Fruit fly (Drosophila melanogaster) whole organism, embryonic: ENCODE results near the gene CG3349.

ENCODE experiments used
- Adf1 ChIP-seq: fragments of 200-800 bp; sonication (Bioruptor generic); IDR thresholded peaks from 2 replicates; pipeline ENCODE4 v1.3.6; 2022; ENCODE audit warnings: missing biosample characterization, missing genetic modification characterization
- Asciz ChIP-seq: fragments of 200-800 bp; sonication (Bioruptor generic); optimal IDR thresholded peaks from 2 replicates; lab custom pipeline; 2017; ENCODE audit warnings: missing biosample characterization, mild to moderate bottlenecking, missing genetic modification characterization, missing genetic modification reagents
- Bgb ChIP-seq: fragments of 200-800 bp; sonication (Bioruptor generic); IDR thresholded peaks from 2 replicates; pipeline ENCODE4 v1.3.6; 2022; ENCODE audit warnings: missing biosample characterization, missing genetic modification characterization; ENCODE audit not compliant: partially characterized antibody
- CG10321 ChIP-seq: fragments of 200-800 bp; sonication (Bioruptor generic); IDR thresholded peaks from 2 replicates; pipeline ENCODE4 v1.3.6; 2022; ENCODE audit warnings: missing biosample characterization, missing genetic modification characterization
- CG10366 ChIP-seq: fragments of 200-800 bp; sonication (Bioruptor generic); IDR thresholded peaks from 2 replicates; pipeline ENCODE4 v1.3.6; 2022; ENCODE audit warnings: missing biosample characterization, missing genetic modification characterization
- CG10462 ChIP-seq: fragments of 200-800 bp; sonication (Bioruptor generic); optimal IDR thresholded peaks from 2 replicates; lab custom pipeline; 2016; ENCODE audit warnings: missing biosample characterization, missing genetic modification characterization
- CG12236 ChIP-seq: fragments of 200-800 bp; sonication (Bioruptor generic); optimal IDR thresholded peaks from 2 replicates; lab custom pipeline; 2016; ENCODE audit warnings: missing biosample characterization, missing genetic modification characterization
- CG12391 ChIP-seq: fragments of 200-800 bp; sonication (Bioruptor generic); optimal IDR thresholded peaks from 3 replicates; lab custom pipeline; 2018; ENCODE audit warnings: missing biosample characterization, mild to moderate bottlenecking, missing genetic modification characterization, moderate library complexity
- CG13624 ChIP-seq: fragments of 200-800 bp; sonication (Bioruptor generic); optimal IDR thresholded peaks from 2 replicates; lab custom pipeline; 2016; ENCODE audit warnings: missing biosample characterization, missing genetic modification characterization
- CG14965 ChIP-seq: fragments of 200-800 bp; sonication (Bioruptor generic); optimal IDR thresholded peaks from 2 replicates; lab custom pipeline; 2016; ENCODE audit warnings: missing biosample characterization, missing genetic modification characterization, borderline replicate concordance
- CG18599 ChIP-seq: fragments of 200-800 bp; sonication (Bioruptor generic); optimal IDR thresholded peaks from 3 replicates; lab custom pipeline; 2017; ENCODE audit warnings: missing biosample characterization, missing genetic modification characterization, mild to moderate bottlenecking, moderate library complexity, missing genetic modification reagents
- CG2116 ChIP-seq: fragments of 200-800 bp; sonication (Bioruptor generic); optimal IDR thresholded peaks from 3 replicates; lab custom pipeline; 2018; ENCODE audit warnings: missing biosample characterization, mild to moderate bottlenecking, missing genetic modification characterization
- CG2129 ChIP-seq: fragments of 200-800 bp; sonication (Bioruptor generic); IDR thresholded peaks from 2 replicates; pipeline ENCODE4 v1.3.6; 2022; ENCODE audit warnings: missing biosample characterization, missing genetic modification characterization; ENCODE audit not compliant: partially characterized antibody
- CG2678 ChIP-seq: fragments of 200-800 bp; sonication (Bioruptor generic); optimal IDR thresholded peaks from 3 replicates; lab custom pipeline; 2019; ENCODE audit warnings: missing biosample characterization, mild to moderate bottlenecking, missing genetic modification characterization, moderate library complexity
- CG2875 ChIP-seq: fragments of 200-800 bp; sonication (Bioruptor generic); optimal IDR thresholded peaks from 2 replicates; lab custom pipeline; 2017; ENCODE audit warnings: missing biosample characterization, mild to moderate bottlenecking, missing genetic modification characterization, missing genetic modification reagents
- CG33213 ChIP-seq: fragments of 200-800 bp; sonication (Bioruptor generic); optimal IDR thresholded peaks from 3 replicates; lab custom pipeline; 2016; ENCODE audit warnings: missing biosample characterization, missing genetic modification characterization
- CG8290 ChIP-seq, 3 experiments: fragments of 200-800 bp; sonication (Bioruptor generic); optimal IDR thresholded peaks; 2 replicates each; lab custom pipeline; 2016 to 2019; ENCODE audit warnings: missing biosample characterization in 3 of 3, missing genetic modification characterization in 3 of 3, mild to moderate bottlenecking in 2 of 3, moderate library complexity in 1 of 3
- CG8388 ChIP-seq: fragments of 200-800 bp; sonication (Bioruptor generic); optimal IDR thresholded peaks from 2 replicates; lab custom pipeline; 2019; ENCODE audit warnings: missing biosample characterization, mild to moderate bottlenecking, missing genetic modification characterization, moderate library complexity
- CG8765 ChIP-seq: fragments of 200-800 bp; sonication (Bioruptor generic); IDR thresholded peaks from 2 replicates; pipeline ENCODE4 v1.3.6; 2022; ENCODE audit warnings: missing biosample characterization, missing genetic modification characterization
- Dad ChIP-seq: fragments of 200-800 bp; sonication (Bioruptor generic); optimal IDR thresholded peaks from 3 replicates; lab custom pipeline; 2016; ENCODE audit warnings: missing biosample characterization, missing genetic modification characterization
- Dbx ChIP-seq: fragments of 200-800 bp; sonication (Bioruptor generic); IDR thresholded peaks from 3 replicates; pipeline ENCODE4 v1.3.6; 2022; ENCODE audit warnings: missing biosample characterization, missing genetic modification characterization
- Dll ChIP-seq: fragments of 200-800 bp; sonication (Bioruptor generic); IDR thresholded peaks from 4 replicates; pipeline ENCODE4 v1.3.6; 2022; ENCODE audit warnings: missing biosample characterization, missing genetic modification characterization; ENCODE audit not compliant: partially characterized antibody
- HLH4C ChIP-seq: fragments of 200-800 bp; sonication (Bioruptor generic); IDR thresholded peaks from 3 replicates; pipeline ENCODE4 v1.3.6; 2022; ENCODE audit warnings: missing biosample characterization, missing genetic modification characterization; ENCODE audit not compliant: partially characterized antibody
- Hand ChIP-seq: fragments of 200-800 bp; sonication (Bioruptor generic); optimal IDR thresholded peaks from 2 replicates; lab custom pipeline; 2017; ENCODE audit warnings: mild to moderate bottlenecking, missing biosample characterization, missing genetic modification reagents, missing genetic modification characterization
- Hey ChIP-seq: fragments of 200-800 bp; sonication (Bioruptor generic); optimal IDR thresholded peaks from 3 replicates; lab custom pipeline; 2018; ENCODE audit warnings: missing biosample characterization, mild to moderate bottlenecking, missing genetic modification characterization
- HmgZ ChIP-seq: fragments of 200-800 bp; sonication (Bioruptor generic); optimal IDR thresholded peaks from 2 replicates; lab custom pipeline; 2018; ENCODE audit warnings: missing biosample characterization, mild to moderate bottlenecking, missing genetic modification characterization
- Hmr ChIP-seq: fragments of 200-800 bp; sonication (Bioruptor generic); optimal IDR thresholded peaks from 3 replicates; lab custom pipeline; 2017; ENCODE audit warnings: mild to moderate bottlenecking, missing biosample characterization, missing genetic modification reagents, missing genetic modification characterization
- Hr78 ChIP-seq, 2 experiments: fragments of 200-800 bp in 1 of 2; fragments of >200 bp in 1 of 2; sonication (Bioruptor generic) in 1 of 2; optimal IDR thresholded peaks; 2 replicates each; lab custom pipeline; 2017 to 2019; ENCODE audit warnings: missing biosample characterization in 2 of 2, missing genetic modification characterization in 2 of 2, mild to moderate bottlenecking in 1 of 2, moderate library complexity in 1 of 2
- MESR4 ChIP-seq: fragments of 200-800 bp; sonication (Bioruptor generic); optimal IDR thresholded peaks from 2 replicates; lab custom pipeline; 2018; ENCODE audit warnings: missing biosample characterization, mild to moderate bottlenecking, missing genetic modification characterization, moderate library complexity
- NC2α ChIP-seq: fragments of 200-800 bp; sonication (Bioruptor generic); optimal IDR thresholded peaks from 2 replicates; lab custom pipeline; 2016; ENCODE audit warnings: missing biosample characterization, missing genetic modification characterization
- NfI ChIP-seq: fragments of 200-800 bp; sonication (Bioruptor generic); optimal IDR thresholded peaks from 3 replicates; lab custom pipeline; 2018; ENCODE audit warnings: missing biosample characterization, mild to moderate bottlenecking, missing genetic modification characterization, moderate library complexity
- Pdp1 ChIP-seq, 2 experiments: fragments of 200-800 bp; sonication (Bioruptor generic); optimal IDR thresholded peaks; 3 replicates each; lab custom pipeline; 2016; ENCODE audit warnings: missing biosample characterization in 2 of 2, missing genetic modification characterization in 2 of 2, mild to moderate bottlenecking in 1 of 2, moderate library complexity in 1 of 2
- Side ChIP-seq: fragments of 200-800 bp; sonication (Bioruptor generic); optimal IDR thresholded peaks from 2 replicates; lab custom pipeline; 2016; ENCODE audit warnings: missing biosample characterization, missing genetic modification characterization
- Sin3A ChIP-seq: fragments of >200 bp; optimal IDR thresholded peaks from 2 replicates; lab custom pipeline; 2018
- Sox102F ChIP-seq: fragments of 200-800 bp; sonication (Bioruptor generic); optimal IDR thresholded peaks from 2 replicates; lab custom pipeline; 2018; ENCODE audit warnings: missing biosample characterization, mild to moderate bottlenecking, missing genetic modification characterization, moderate library complexity
- ap ChIP-seq: fragments of 200-800 bp; sonication (Bioruptor generic); IDR thresholded peaks from 2 replicates; pipeline ENCODE4 v1.3.6; 2022; ENCODE audit warnings: missing biosample characterization, missing genetic modification characterization
- cato ChIP-seq: fragments of 200-800 bp; sonication (Bioruptor generic); optimal IDR thresholded peaks from 2 replicates; lab custom pipeline; 2016; ENCODE audit warnings: missing biosample characterization, missing genetic modification characterization, borderline replicate concordance
- crol ChIP-seq: fragments of 200-800 bp; sonication (Bioruptor generic); IDR thresholded peaks from 2 replicates; pipeline ENCODE4 v1.3.6; 2022; ENCODE audit warnings: missing biosample characterization, missing genetic modification characterization
- dan ChIP-seq: fragments of 200-800 bp; sonication (Bioruptor generic); IDR thresholded peaks from 2 replicates; pipeline ENCODE4 v1.3.6; 2022; ENCODE audit warnings: missing biosample characterization, missing genetic modification characterization
- dpn ChIP-seq, 2 experiments: fragments of 200-800 bp; sonication (Bioruptor generic); optimal IDR thresholded peaks; 3 replicates each; lab custom pipeline; 2016; ENCODE audit warnings: missing biosample characterization in 2 of 2, missing genetic modification characterization in 2 of 2
- eve ChIP-seq, 2 experiments: fragments of >200 bp; optimal IDR thresholded peaks; 2 replicates each; lab custom pipeline; 2017; ENCODE audit warnings: missing biosample characterization in 2 of 2, missing genetic modification characterization in 2 of 2
- fu2 ChIP-seq: fragments of 200-800 bp; sonication (Bioruptor generic); optimal IDR thresholded peaks from 2 replicates; lab custom pipeline; 2016; ENCODE audit warnings: missing biosample characterization, missing genetic modification characterization
- org-1 ChIP-seq: fragments of 200-800 bp; sonication (Bioruptor generic); optimal IDR thresholded peaks from 2 replicates; lab custom pipeline; 2017; ENCODE audit warnings: missing biosample characterization, missing genetic modification characterization
- pros ChIP-seq: fragments of 200-800 bp; sonication (Bioruptor generic); optimal IDR thresholded peaks from 3 replicates; lab custom pipeline; 2019; ENCODE audit warnings: missing biosample characterization, mild to moderate bottlenecking, missing genetic modification characterization, moderate library complexity
- pum ChIP-seq: fragments of 200-800 bp; sonication (Bioruptor generic); optimal IDR thresholded peaks from 2 replicates; lab custom pipeline; 2016; ENCODE audit warnings: missing biosample characterization, missing genetic modification characterization
- sd ChIP-seq: fragments of 200-800 bp; sonication (Bioruptor generic); optimal IDR thresholded peaks from 3 replicates; lab custom pipeline; 2018; ENCODE audit warnings: missing biosample characterization, mild to moderate bottlenecking, missing genetic modification characterization, moderate library complexity
- ttk ChIP-seq: fragments of 200-800 bp; sonication (Bioruptor generic); IDR thresholded peaks from 2 replicates; pipeline ENCODE4 v2.1.2; 2022; ENCODE audit warnings: missing biosample characterization, missing genetic modification characterization
- unpg ChIP-seq: fragments of 200-800 bp; sonication (Bioruptor generic); optimal IDR thresholded peaks from 3 replicates; lab custom pipeline; 2018; ENCODE audit warnings: missing biosample characterization, mild to moderate bottlenecking, missing genetic modification characterization, moderate library complexity
- wek ChIP-seq: fragments of 200-800 bp; sonication (Bioruptor generic); optimal IDR thresholded peaks from 3 replicates; lab custom pipeline; 2018; ENCODE audit warnings: missing biosample characterization, mild to moderate bottlenecking, missing genetic modification characterization, moderate library complexity
- wor ChIP-seq: fragments of 200-800 bp; sonication (Bioruptor generic); IDR thresholded peaks from 2 replicates; pipeline ENCODE4 v1.3.6; 2022; ENCODE audit warnings: missing biosample characterization, missing genetic modification characterization

Gene CG3349

dm6 chr3L:14974513-14974912 lies 4.9 kb upstream of the CG3349 start, which contains the start of gene Ocho (continued):
- TF ChIP-seq CG33213 (GFP tag; lab: Kevin White, UChicago), result no peak
- no peak for TF ChIP-seq Dad (GFP tag; lab: Kevin White, UChicago)
- no peak for TF ChIP-seq dpn (GFP tag; optimal IDR thresholded peaks at IDR 0.05; lab: Kevin White, UChicago)
- TF ChIP-seq Bgb (GFP tag; lab: Robert Waterston, UW), result no peak
- no peak for TF ChIP-seq wor (GFP tag; lab: Robert Waterston, UW)
- no peak for TF ChIP-seq CG2678
- TF ChIP-seq CG18599, result no peak
- TF ChIP-seq Side (GFP tag; lab: Kevin White, UChicago), result no peak
- TF ChIP-seq Sin3A (lab: Kevin White, UChicago), result no peak
- no peak for TF ChIP-seq CG13624 (GFP tag; lab: Kevin White, UChicago)
- TF ChIP-seq Sox102F (GFP tag; lab: Kevin White, UChicago), result no peak
- TF ChIP-seq CG12391 (tag; lab: Kevin White, UChicago), result no peak
- no peak for TF ChIP-seq sd (tag; lab: Kevin White, UChicago)
- peak; percentile 61 for TF ChIP-seq CG2129 (GFP tag; lab: Robert Waterston, UW)
- no peak for TF ChIP-seq CG12236 (GFP tag; lab: Kevin White, UChicago)
- TF ChIP-seq Pdp1 (GFP tag; optimal IDR thresholded peaks at IDR 0.05; lab: Kevin White, UChicago), result no peak
- TF ChIP-seq CG10366, result no peak
- TF ChIP-seq pros (GFP tag; lab: Kevin White, UChicago), result no peak
- TF ChIP-seq Dbx, result no peak
- no peak for TF ChIP-seq unpg (GFP tag; lab: Kevin White, UChicago)
- TF ChIP-seq dan (GFP tag; lab: Robert Waterston, UW), result no peak
- no peak for TF ChIP-seq Asciz (GFP tag; lab: Kevin White, UChicago)
- no peak for TF ChIP-seq cato (GFP tag; lab: Kevin White, UChicago)
- TF ChIP-seq CG14965, result no peak
- TF ChIP-seq fu2 (GFP tag; lab: Kevin White, UChicago), result no peak
- TF ChIP-seq wek (GFP tag; lab: Kevin White, UChicago), result no peak
- TF ChIP-seq ap (GFP tag; lab: Robert Waterston, UW), result no peak
- TF ChIP-seq CG8388 (GFP tag; lab: Kevin White, UChicago), result no peak
- TF ChIP-seq ttk, result no peak
- TF ChIP-seq NfI (GFP tag; lab: Kevin White, UChicago), result no peak
- TF ChIP-seq Dll (GFP tag; lab: Robert Waterston, UW), result peak; percentile 64; the same call in 3 of the 4 replicates
- TF ChIP-seq crol (GFP tag; lab: Robert Waterston, UW), result no peak
- no peak for TF ChIP-seq CG10462 (GFP tag; lab: Kevin White, UChicago)
- no peak for TF ChIP-seq CG2116 (GFP tag; lab: Kevin White, UChicago)
- no peak for TF ChIP-seq org-1 (GFP tag; lab: Kevin White, UChicago)
- TF ChIP-seq pum (GFP tag; lab: Kevin White, UChicago), result no peak
- TF ChIP-seq CG2875, result no peak
- no peak for TF ChIP-seq Adf1 (GFP tag; lab: Robert Waterston, UW)
- TF ChIP-seq Hey (tag; lab: Kevin White, UChicago), result no peak
- TF ChIP-seq Hr78 (GFP tag; optimal IDR thresholded peaks at IDR 0.05; lab: Kevin White, UChicago), result no peak
- peak in 1 of 2 experiments; percentile 13 for TF ChIP-seq eve (GFP tag; optimal IDR thresholded peaks at IDR 0.05; lab: Kevin White, UChicago)
- TF ChIP-seq CG10321 (GFP tag; lab: Robert Waterston, UW), result no peak
- no peak for TF ChIP-seq Hand (GFP tag; lab: Kevin White, UChicago)
- no peak for TF ChIP-seq CG8290 (GFP tag; optimal IDR thresholded peaks at IDR 0.05; lab: Kevin White, UChicago)
- no peak for TF ChIP-seq CG8290 (tag; optimal IDR thresholded peaks at IDR 0.05; lab: Kevin White, UChicago)
- no peak for TF ChIP-seq Hmr (GFP tag; lab: Kevin White, UChicago)
- TF ChIP-seq NC2α (GFP tag; lab: Kevin White, UChicago), result no peak
- no peak for TF ChIP-seq MESR4 (GFP tag; lab: Kevin White, UChicago)
- TF ChIP-seq HmgZ (tag; lab: Kevin White, UChicago), result no peak
- TF ChIP-seq CG8765 (GFP tag; lab: Robert Waterston, UW), result peak; percentile 27; the same call in 1 of the 2 replicates
- no peak for TF ChIP-seq HLH4C (GFP tag; lab: Robert Waterston, UW)
